Worm (Caenorhabditis elegans) whole organism, young adult: ENCODE measurements around the gene F08G12.1.

Experiments
- C06A6.2 ChIP-seq: fragments of 200-800 bp; sonication (Bioruptor generic); conservative IDR thresholded peaks from 2 replicates; pipeline ENCODE4 v1.3.6; 2022; ENCODE audit warnings: missing genetic modification characterization, missing compliant biosample characterization
- F10E7.11 ChIP-seq: sonication (generic microtip); optimal IDR thresholded peaks from 2 replicates; lab custom pipeline; 2017; ENCODE audit warnings: mild to moderate bottlenecking, missing genetic modification characterization, moderate library complexity, missing compliant biosample characterization
- F33H1.4 ChIP-seq: fragments of 200-800 bp; sonication (Bioruptor generic); IDR thresholded peaks from 2 replicates; pipeline ENCODE4 v1.3.6; 2022; ENCODE audit warnings: missing genetic modification reagents, missing genetic modification characterization, missing compliant biosample characterization
- F37B4.10 ChIP-seq: fragments of 200-800 bp; sonication (Bioruptor generic); IDR thresholded peaks from 2 replicates; pipeline ENCODE4 v1.3.6; 2022; ENCODE audit warnings: missing genetic modification characterization, missing compliant biosample characterization
- F49E8.2 ChIP-seq: sonication (generic microtip); optimal IDR thresholded peaks from 3 replicates; lab custom pipeline; 2017; ENCODE audit warnings: missing genetic modification characterization, mild to moderate bottlenecking, missing compliant biosample characterization, antibody characterized with exemption, moderate library complexity; ENCODE audit not compliant: insufficient read depth
- F57A8.1 ChIP-seq: fragments of 200-800 bp; sonication (Bioruptor generic); optimal IDR thresholded peaks from 2 replicates; lab custom pipeline; 2018; ENCODE audit warnings: mild to moderate bottlenecking, missing genetic modification characterization, moderate library complexity, missing compliant biosample characterization
- F57C9.4 ChIP-seq: sonication (generic microtip); optimal IDR thresholded peaks from 2 replicates; lab custom pipeline; 2017; ENCODE audit warnings: mild to moderate bottlenecking, missing genetic modification characterization, missing compliant biosample characterization
- T26A5.8 ChIP-seq: sonication (generic microtip); optimal IDR thresholded peaks from 2 replicates; lab custom pipeline; 2016; ENCODE audit warnings: missing genetic modification characterization, missing compliant biosample characterization
- aptf-2 ChIP-seq: fragments of 200-800 bp; sonication (Bioruptor generic); conservative IDR thresholded peaks from 2 replicates; pipeline ENCODE4 v1.3.6; 2022; ENCODE audit warnings: missing genetic modification reagents, missing genetic modification characterization, missing compliant biosample characterization
- attf-3 ChIP-seq: fragments of 200-800 bp; sonication (Bioruptor generic); conservative IDR thresholded peaks from 2 replicates; pipeline ENCODE4 v1.3.6; 2022; ENCODE audit warnings: missing genetic modification reagents, missing genetic modification characterization, missing compliant biosample characterization
- attf-6 ChIP-seq: fragments of 200-800 bp; sonication (Bioruptor generic); IDR thresholded peaks from 2 replicates; pipeline ENCODE4 v1.3.6; 2022; ENCODE audit warnings: missing genetic modification reagents, missing genetic modification characterization, missing compliant biosample characterization
- ccch-3 ChIP-seq: fragments of 200-800 bp; sonication (Bioruptor generic); optimal IDR thresholded peaks from 2 replicates; lab custom pipeline; 2018; ENCODE audit warnings: mild to moderate bottlenecking, missing genetic modification characterization, missing compliant biosample characterization
- ceh-100 ChIP-seq: fragments of 200-800 bp; sonication (Bioruptor generic); IDR thresholded peaks from 2 replicates; pipeline ENCODE4 v1.3.6; 2022; ENCODE audit warnings: missing genetic modification reagents, missing genetic modification characterization, missing compliant biosample characterization
- ceh-58 ChIP-seq: fragments of 200-800 bp; sonication (Bioruptor generic); IDR thresholded peaks from 2 replicates; pipeline ENCODE4 v1.3.6; 2022; ENCODE audit warnings: missing genetic modification characterization, missing compliant biosample characterization
- ceh-91 ChIP-seq: fragments of 200-800 bp; sonication (Bioruptor generic); IDR thresholded peaks from 2 replicates; pipeline ENCODE4 v1.3.6; 2022; ENCODE audit warnings: missing genetic modification reagents, missing genetic modification characterization, missing compliant biosample characterization
- dox-1 ChIP-seq: fragments of 200-800 bp; sonication (Bioruptor generic); IDR thresholded peaks from 2 replicates; pipeline ENCODE4 v1.3.6; 2022; ENCODE audit warnings: missing genetic modification reagents, missing genetic modification characterization, missing compliant biosample characterization
- dpff-1 ChIP-seq: sonication (generic microtip); optimal IDR thresholded peaks from 2 replicates; lab custom pipeline; 2017; ENCODE audit warnings: mild to moderate bottlenecking, missing genetic modification characterization, missing compliant biosample characterization
- hlh-12 ChIP-seq: sonication (generic microtip); optimal IDR thresholded peaks from 2 replicates; lab custom pipeline; 2016; ENCODE audit warnings: missing genetic modification characterization, missing compliant biosample characterization
- hlh-26 ChIP-seq: fragments of 200-800 bp; sonication (Bioruptor generic); conservative IDR thresholded peaks from 2 replicates; pipeline ENCODE4 v1.3.6; 2022; ENCODE audit warnings: missing genetic modification reagents, missing genetic modification characterization, missing compliant biosample characterization
- hmg-1.2 ChIP-seq: fragments of 200-800 bp; sonication (Bioruptor generic); IDR thresholded peaks from 2 replicates; pipeline ENCODE4 v1.3.6; 2022; ENCODE audit warnings: missing genetic modification reagents, missing genetic modification characterization, missing compliant biosample characterization
- hmg-20 ChIP-seq: fragments of 200-800 bp; sonication (Bioruptor generic); IDR thresholded peaks from 2 replicates; pipeline ENCODE4 v1.3.6; 2022; ENCODE audit warnings: missing genetic modification reagents, missing genetic modification characterization, missing compliant biosample characterization
- lir-1 ChIP-seq: fragments of 200-800 bp; sonication (Bioruptor generic); conservative IDR thresholded peaks from 2 replicates; pipeline ENCODE4 v1.3.6; 2022; ENCODE audit warnings: missing genetic modification reagents, missing genetic modification characterization, missing compliant biosample characterization
- madf-10 ChIP-seq: sonication (generic microtip); optimal IDR thresholded peaks from 2 replicates; lab custom pipeline; 2016; ENCODE audit warnings: mild to moderate bottlenecking, missing genetic modification characterization, missing compliant biosample characterization
- madf-6 ChIP-seq: fragments of 200-800 bp; sonication (Bioruptor generic); IDR thresholded peaks from 2 replicates; pipeline ENCODE4 v1.3.6; 2022; ENCODE audit warnings: missing genetic modification reagents, missing genetic modification characterization, missing compliant biosample characterization
- nhr-179 ChIP-seq: sonication (generic microtip); optimal IDR thresholded peaks from 2 replicates; lab custom pipeline; 2016; ENCODE audit warnings: mild to moderate bottlenecking, missing genetic modification characterization, missing compliant biosample characterization
- nhr-27 ChIP-seq: fragments of 200-800 bp; sonication (Bioruptor generic); optimal IDR thresholded peaks from 2 replicates; lab custom pipeline; 2018; ENCODE audit warnings: mild to moderate bottlenecking, missing genetic modification characterization, moderate library complexity, missing compliant biosample characterization
- nhr-80 ChIP-seq: sonication (generic microtip); optimal IDR thresholded peaks from 2 replicates; lab custom pipeline; 2016; ENCODE audit warnings: missing genetic modification characterization, missing compliant biosample characterization
- rec-8 ChIP-seq, 2 experiments: sonication (generic microtip); optimal IDR thresholded peaks; 2 replicates each; lab custom pipeline; 2016; ENCODE audit warnings: mild to moderate bottlenecking in 2 of 2, missing genetic modification characterization in 2 of 2, missing genetic modification reagents in 2 of 2, missing genotype in 2 of 2, missing biosample characterization in 1 of 2, missing compliant biosample characterization in 1 of 2, moderate library complexity in 1 of 2
- sea-2 ChIP-seq: fragments of 200-800 bp; sonication (Bioruptor generic); IDR thresholded peaks from 2 replicates; pipeline ENCODE4 v1.3.6; 2022; ENCODE audit warnings: missing genetic modification characterization, missing compliant biosample characterization
- snpc-3.4 ChIP-seq: sonication (generic microtip); optimal IDR thresholded peaks from 2 replicates; lab custom pipeline; 2017; ENCODE audit warnings: missing genetic modification characterization, mild to moderate bottlenecking, missing compliant biosample characterization, antibody characterized with exemption, moderate library complexity, missing genotype, missing genetic modification reagents
- snpc-4 ChIP-seq, 5 experiments: fragments of 150-350 bp in 1 of 5; sonication (generic microtip) in 4 of 5; optimal IDR thresholded peaks; 2 replicates each; lab custom pipeline; 2014 to 2018; ENCODE audit warnings: missing genetic modification characterization in 5 of 5, missing biosample characterization in 3 of 5, antibody characterized with exemption in 2 of 5, mild to moderate bottlenecking in 2 of 5, missing compliant biosample characterization in 2 of 5, missing genotype in 2 of 5, moderate library complexity in 2 of 5, missing genetic modification reagents in 1 of 5
- xnd-1 ChIP-seq: sonication (generic microtip); optimal IDR thresholded peaks from 2 replicates; lab custom pipeline; 2016; ENCODE audit warnings: missing genotype, missing genetic modification reagents, missing genetic modification characterization, missing compliant biosample characterization
- zfh-2 ChIP-seq: fragments of 200-800 bp; sonication (Bioruptor generic); conservative IDR thresholded peaks from 2 replicates; pipeline ENCODE4 v1.3.6; 2022; ENCODE audit warnings: missing genetic modification reagents, missing genetic modification characterization, missing compliant biosample characterization
- ztf-22 ChIP-seq: fragments of 200-800 bp; sonication (Bioruptor generic); optimal IDR thresholded peaks from 2 replicates; lab custom pipeline; 2018; ENCODE audit warnings: mild to moderate bottlenecking, missing genetic modification characterization, moderate library complexity, missing compliant biosample characterization
- ztf-3 ChIP-seq: fragments of 200-800 bp; sonication (Bioruptor generic); optimal IDR thresholded peaks from 2 replicates; lab custom pipeline; 2018; ENCODE audit warnings: mild to moderate bottlenecking, missing genetic modification characterization, missing compliant biosample characterization

F08G12.1 gene

ce11 chrX:11326827-11327226 is 21.2 kb upstream of the F08G12.1 start, which contains the start of gene ZK455.5:
Gene ZK455.5, minus strand, starts transcription at chrX:11326927.
- TF ChIP-seq rec-8 (tag; optimal IDR thresholded peaks at IDR 0.05; lab: Kevin White, UChicago) (no peak), xnd-1 (tag; lab: Kevin White, UChicago) (no peak), ceh-91 (GFP tag; lab: Robert Waterston, UW) (no peak), lir-1 (GFP tag; lab: Robert Waterston, UW) (no peak), ccch-3 (GFP tag; lab: Kevin White, UChicago) (no peak), hmg-1.2 (GFP tag; lab: Robert Waterston, UW) (no peak), C06A6.2 (no peak), attf-6 (no peak), madf-10 (tag; lab: Kevin White, UChicago) (no peak), hmg-20 (GFP tag; lab: Robert Waterston, UW) (no peak), dox-1 (GFP tag; lab: Robert Waterston, UW) (no peak), T26A5.8 (tag; lab: Kevin White, UChicago) (no peak), F57A8.1 (no peak), aptf-2 (no peak), nhr-27 (tag; lab: Kevin White, UChicago) (no peak), F10E7.11 (tag; lab: Kevin White, UChicago) (no peak)

- peak; percentile 83 for TF ChIP-seq nhr-80 (tag; lab: Kevin White, UChicago)
- TF ChIP-seq F57C9.4 = no peak
- no peak for TF ChIP-seq attf-3 (GFP tag; lab: Robert Waterston, UW)
- TF ChIP-seq, all 124 proteins: peak for 1
These were observed 18.6 kb upstream of the F08G12.1 start, which contains the start of gene asm-2 for ce11 chrX:11324240-11324639. Gene asm-2, minus strand, starts transcription at chrX:11324251.

ce11 chrX:11323225-11323624 is 17.6 kb upstream of the F08G12.1 start:
- TF ChIP-seq nhr-80 (tag; lab: Kevin White, UChicago) (peak; percentile 41), madf-6 (no peak), F57C9.4 (no peak), attf-3 (GFP tag; lab: Robert Waterston, UW) (no peak), nhr-179 (no peak), hlh-26 (GFP tag; lab: Robert Waterston, UW) (no peak), ceh-100 (no peak), sea-2 (GFP tag; lab: Robert Waterston, UW) (no peak)

ce11 chrX:11317939-11318338 is 12.3 kb upstream of the F08G12.1 start, which contains the start of gene hizr-1:
Gene hizr-1, plus strand, starts transcription at chrX:11318278.
- peak; percentile 63 for TF ChIP-seq nhr-80 (tag; lab: Kevin White, UChicago)
- no peak for TF ChIP-seq hlh-12
- no peak for TF ChIP-seq zfh-2 (GFP tag; lab: Robert Waterston, UW)

ce11 chrX:11316750-11317149 is 11.1 kb upstream of the F08G12.1 start, which contains the start of gene nlp-57:
Gene nlp-57, plus strand, starts transcription at chrX:11317050.
- TF ChIP-seq sea-2 (GFP tag; lab: Robert Waterston, UW) (no peak), snpc-3.4 (tag; lab: Kevin White, UChicago) (no peak), F49E8.2 (tag; lab: Kevin White, UChicago) (no peak), ztf-22 (GFP tag; lab: Kevin White, UChicago) (no peak), dpff-1 (tag; lab: Kevin White, UChicago) (no peak), hlh-12 (no peak), ceh-100 (no peak), ceh-58 (GFP tag; lab: Robert Waterston, UW) (no peak), ztf-3 (no peak), T26A5.8 (tag; lab: Kevin White, UChicago) (no peak), madf-6 (no peak), F33H1.4 (GFP tag; lab: Robert Waterston, UW) (no peak), snpc-4 (GFP tag; optimal IDR thresholded peaks at IDR 0.05; lab: Kevin White, UChicago) (no peak), snpc-4 (tag; optimal IDR thresholded peaks at IDR 0.05; lab: Kevin White, UChicago) (no peak), F37B4.10 (GFP tag; lab: Robert Waterston, UW) (no peak)
- TF ChIP-seq, all 124 proteins: peak for 0
